Worm (Caenorhabditis elegans) whole organism, L1 larva: ENCODE measurements around the gene cpr-8.

Experiments used
- lin-13 ChIP-seq: fragments of 150-350 bp; optimal IDR thresholded peaks from 2 replicates; lab custom pipeline; 2014; ENCODE audit warnings: missing biosample characterization, missing genetic modification reagents, missing genetic modification characterization
- nhr-19 ChIP-seq: fragments of 200-800 bp; sonication (Bioruptor generic); conservative IDR thresholded peaks from 2 replicates; pipeline ENCODE4 v1.3.6; 2022; ENCODE audit warnings: missing genetic modification characterization, missing compliant biosample characterization

ce11 chrV:1112180-1112579, 22.2 kb upstream of the cpr-8 start:
- no peak for TF ChIP-seq nhr-19 (GFP tag; lab: Robert Waterston, UW)
- no peak for TF ChIP-seq lin-13 (GFP tag; lab: Kevin White, UChicago)
